Fruit fly (Drosophila melanogaster): ENCODE data around the gene Trf2.

Trf2 gene

dm6 chrX:8442161-8442560, 33.1 kb downstream of the Trf2 start, which contains the start of gene CG12123:
Gene CG12123 (minus strand): TSS chrX:8442348.
- TF ChIP-seq HLH106 (tag; optimal IDR thresholded peaks at IDR 0.05) = no peak
- TF ChIP-seq OdsH (GFP tag; optimal IDR thresholded peaks at IDR 0.05) = no peak
- TF ChIP-seq Rel (GFP tag; optimal IDR thresholded peaks at IDR 0.05) = no peak
- peak; percentile 7 for TF ChIP-seq Rel (tag; optimal IDR thresholded peaks at IDR 0.05)

dm6 chrX:8442912-8443311, 33.8 kb downstream of the Trf2 start:
- peak; percentile 50 for TF ChIP-seq Myc (optimal IDR thresholded peaks at IDR 0.05)
- TF ChIP-seq tai (GFP tag; optimal IDR thresholded peaks at IDR 0.05) = no peak

dm6 chrX:8444279-8444678, 35.2 kb downstream of the Trf2 start:
- TF ChIP-seq CG9705 (GFP tag; optimal IDR thresholded peaks at IDR 0.05) = no peak

dm6 chrX:8444883-8445572, 36.0 kb downstream of the Trf2 start:
- TF ChIP-seq ey (GFP tag; optimal IDR thresholded peaks at IDR 0.05) = no peak
- no peak for TF ChIP-seq dsf (GFP tag; optimal IDR thresholded peaks at IDR 0.05; ENCODE audit: borderline replicate concordance)
- peak; percentile 5 for TF ChIP-seq HLH106 (tag; optimal IDR thresholded peaks at IDR 0.05)
- peak; percentile 9 for TF ChIP-seq Sp1 (GFP tag; optimal IDR thresholded peaks at IDR 0.05)

- no peak for TF ChIP-seq br (GFP tag; optimal IDR thresholded peaks at IDR 0.05)
- no peak for TF ChIP-seq GATAd (GFP tag; optimal IDR thresholded peaks at IDR 0.05)
- TF ChIP-seq Dif (GFP tag; optimal IDR thresholded peaks at IDR 0.05; ENCODE audit: partially characterized antibody) = no peak
- TF ChIP-seq dl (GFP tag; optimal IDR thresholded peaks at IDR 0.05; ENCODE audit: insufficient read depth in 1 of 2, partially characterized antibody in 2 of 2) = no peak
- TF ChIP-seq Myc (optimal IDR thresholded peaks at IDR 0.05) = no peak
- TF ChIP-seq CrebA (GFP tag; optimal IDR thresholded peaks at IDR 0.05; ENCODE audit: borderline replicate concordance) = no peak
- TF ChIP-seq N (GFP tag; optimal IDR thresholded peaks at IDR 0.05) = no peak
- TF ChIP-seq foxo (GFP tag; optimal IDR thresholded peaks at IDR 0.05) = no peak
- no peak for TF ChIP-seq Rel (GFP tag; optimal IDR thresholded peaks at IDR 0.05)
- TF ChIP-seq Rel (tag; optimal IDR thresholded peaks at IDR 0.05) = no peak
- TF ChIP-seq dsf (GFP tag; optimal IDR thresholded peaks at IDR 0.05; ENCODE audit: borderline replicate concordance) = no peak
- no peak for TF ChIP-seq Sp1 (GFP tag; optimal IDR thresholded peaks at IDR 0.05)
- no peak for TF ChIP-seq OdsH (GFP tag; optimal IDR thresholded peaks at IDR 0.05)
- no peak for TF ChIP-seq fru (GFP tag; optimal IDR thresholded peaks at IDR 0.05)
- no peak for TF ChIP-seq brk (GFP tag; optimal IDR thresholded peaks at IDR 0.05)
- TF ChIP-seq Jra (GFP tag; optimal IDR thresholded peaks at IDR 0.05) = no peak
- TF ChIP-seq h (GFP tag; optimal IDR thresholded peaks at IDR 0.05) = no peak
Observed at dm6 chrX:8447166-8447565, 38.1 kb downstream of the Trf2 start.

- TF ChIP-seq rgr (GFP tag; optimal IDR thresholded peaks at IDR 0.05) (no peak), foxo (GFP tag; optimal IDR thresholded peaks at IDR 0.05) (no peak), pan (optimal IDR thresholded peaks at IDR 0.05) (no peak), lola (GFP tag; optimal IDR thresholded peaks at IDR 0.05) (no peak), CG9705 (GFP tag; optimal IDR thresholded peaks at IDR 0.05) (no peak), Vsx2 (GFP tag; optimal IDR thresholded peaks at IDR 0.05; ENCODE audit: partially characterized antibody) (no peak), Hnf4 (GFP tag; optimal IDR thresholded peaks at IDR 0.05) (no peak), Dif (GFP tag; optimal IDR thresholded peaks at IDR 0.05; ENCODE audit: partially characterized antibody) (no peak), CrebA (GFP tag; optimal IDR thresholded peaks at IDR 0.05; ENCODE audit: borderline replicate concordance) (no peak), psq (GFP tag; optimal IDR thresholded peaks at IDR 0.05) (no peak), Mio (GFP tag; optimal IDR thresholded peaks at IDR 0.05) (no peak), GATAd (GFP tag; optimal IDR thresholded peaks at IDR 0.05) (no peak), brk (GFP tag; optimal IDR thresholded peaks at IDR 0.05) (no peak), tai (GFP tag; optimal IDR thresholded peaks at IDR 0.05) (no peak)
Observed at dm6 chrX:8448171-8448570, 39.1 kb downstream of the Trf2 start.

All from whole organism, wandering third instar larva.